Worm (Caenorhabditis elegans): ENCODE measurements around the gene K02E2.6.

The K02E2.6 gene

DNA sequence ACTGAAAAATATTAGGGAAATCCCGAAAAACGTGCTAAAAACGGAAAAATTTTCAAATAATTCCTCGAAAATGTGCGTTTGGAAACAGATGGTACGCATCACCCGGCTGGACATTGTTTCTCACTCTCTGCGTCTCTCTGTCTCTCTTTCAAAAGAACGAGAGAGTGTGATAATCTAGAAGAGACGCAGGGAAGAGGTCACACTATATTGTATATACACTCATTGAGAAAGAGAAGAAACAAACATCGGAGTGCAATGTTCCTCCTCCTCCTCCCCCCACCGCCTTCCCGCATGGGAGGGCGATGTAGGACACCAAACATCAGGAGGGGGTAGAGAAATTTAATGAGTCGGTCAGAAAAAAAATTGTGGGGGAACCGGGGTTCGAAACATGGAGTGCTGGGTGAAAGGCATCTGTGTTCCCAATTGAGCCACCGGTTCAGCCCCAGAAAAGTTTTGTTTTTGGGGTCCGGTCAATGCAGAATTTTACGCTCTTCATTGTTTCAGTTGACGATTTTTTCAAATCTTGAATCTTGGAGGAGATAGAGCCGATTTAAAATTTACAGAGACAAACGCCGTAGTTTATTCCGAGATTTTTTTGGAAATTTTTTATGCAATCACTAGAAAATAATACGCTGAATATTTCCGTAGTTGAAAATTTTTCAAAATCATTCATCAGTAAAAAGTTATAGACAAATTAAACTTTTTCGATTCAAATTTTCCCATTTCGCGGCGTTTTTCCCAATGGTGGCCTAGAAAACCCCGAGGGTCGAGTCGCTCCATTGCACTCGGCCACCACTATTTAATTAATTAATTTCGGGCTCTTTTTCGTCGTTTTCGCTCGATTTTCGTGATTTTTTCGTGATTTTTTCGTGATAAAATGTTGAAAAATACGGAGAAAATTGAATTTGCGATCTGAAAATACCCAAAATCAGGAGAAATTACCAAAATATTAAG, 44.1 kb downstream of the K02E2.6 start:
- no peak for TF ChIP-seq unc-62 (GFP tag; optimal IDR thresholded peaks at IDR 0.05)

DNA sequence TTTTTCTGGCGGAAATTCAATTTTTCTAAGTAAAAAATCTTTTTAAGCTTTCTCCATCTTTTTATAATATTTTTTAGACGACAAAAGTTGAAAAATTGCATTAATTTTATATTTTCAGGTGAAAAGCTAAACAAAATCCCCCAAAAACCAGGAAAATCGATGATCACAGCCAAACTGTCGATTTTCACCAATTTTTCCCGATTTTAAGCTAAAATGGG, 44.7 kb downstream of the K02E2.6 start, which contains the start of the genes fce-2 and F48F5.8:
TSS of gene fce-2 (plus strand) at position 119 of the 218 bp plus-strand sequence.
TSS of gene F48F5.8 (plus strand) at position 160 of the 218 bp plus-strand sequence.
- no peak for TF ChIP-seq unc-62 (GFP tag; optimal IDR thresholded peaks at IDR 0.05)

Measured in whole organism, dauer.